Worm (Caenorhabditis elegans) whole organism, L4 larva: ENCODE measurements around the gene R09D1.13.

ENCODE experiments used
- nhr-11 ChIP-seq: fragments of 150-350 bp; optimal IDR thresholded peaks from 2 replicates; lab custom pipeline; 2014; ENCODE audit warnings: missing biosample characterization, missing genetic modification characterization
- nhr-6 ChIP-seq: fragments of 150-350 bp; optimal IDR thresholded peaks from 2 replicates; lab custom pipeline; 2014; ENCODE audit warnings: missing biosample characterization, missing genetic modification characterization
- ztf-7 ChIP-seq: fragments of 150-350 bp; optimal IDR thresholded peaks from 2 replicates; lab custom pipeline; 2014; ENCODE audit warnings: missing biosample characterization, missing genetic modification characterization

ce11 chrII:9407469-9407868 is 37.8 kb downstream of the R09D1.13 start, which contains the start of gene arrd-2:
- TF ChIP-seq nhr-11 (tag; lab: Kevin White, UChicago) (no peak), nhr-6 (no peak), ztf-7 (tag; lab: Kevin White, UChicago) (no peak)
